Fruit fly (Drosophila melanogaster) S2 (cell line): Measurements from ENCODE around the gene CG14785.

Experiments used
- CG8478 ChIP-seq: fragments of >200 bp; optimal IDR thresholded peaks from 2 replicates; lab custom pipeline; 2018
- CTCF ChIP-seq, 2 experiments: fragments of >200 bp; optimal IDR thresholded peaks; 2 replicates each; lab custom pipeline; 2018

dm6 chrX:1469717-1470116 is 12.9 kb upstream of the CG14785 start, which contains the start of gene CG32808:
- TF ChIP-seq CG8478 (no peak), CTCF (optimal IDR thresholded peaks at IDR 0.05; lab: Kevin White, UChicago) (no peak)
